Worm (Caenorhabditis elegans): ENCODE results near the gene srh-136.
A peak's percentile ranks its signal among the peaks of the same experiment; 100 is the strongest.

srh-136 gene

ce11 chrV:16537908-16538446 is 40.6 kb upstream of the srh-136 start, which contains the start of gene Y32B12B.2 (continued):
- TF ChIP-seq Y48G9A.11 (GFP tag; IDR thresholded peaks at IDR 0.05) (no peak), F44E2.7 (GFP tag; IDR thresholded peaks at IDR 0.05) (no peak), daf-12 (tag; optimal IDR thresholded peaks at IDR 0.05) (no peak), lin-13 (GFP tag; optimal IDR thresholded peaks at IDR 0.05) (peak; percentile 36), dmd-6 (GFP tag; IDR thresholded peaks at IDR 0.05) (peak; percentile 46), R02D3.7 (tag; optimal IDR thresholded peaks at IDR 0.05) (no peak), nhr-6 (tag; optimal IDR thresholded peaks at IDR 0.05) (no peak), nhr-102 (tag; optimal IDR thresholded peaks at IDR 0.05) (no peak), vab-7 (GFP tag; IDR thresholded peaks at IDR 0.05) (no peak), php-3 (GFP tag; IDR thresholded peaks at IDR 0.05) (peak; percentile 12; the same call in 1 of the 2 replicates), nhr-111 (GFP tag; optimal IDR thresholded peaks at IDR 0.05) (no peak), mxl-3 (GFP tag; optimal IDR thresholded peaks at IDR 0.05) (no peak), egl-43 (GFP tag; IDR thresholded peaks at IDR 0.05) (no peak), nhr-25 (tag; optimal IDR thresholded peaks at IDR 0.05; ENCODE audit: borderline replicate concordance, insufficient read depth) (no peak), zag-1 (tag; optimal IDR thresholded peaks at IDR 0.05) (no peak), duxl-1 (tag; optimal IDR thresholded peaks at IDR 0.05; ENCODE audit: poor library complexity) (peak; percentile 56), ceh-82 (tag; optimal IDR thresholded peaks at IDR 0.05) (no peak), arid-1 (GFP tag; conservative IDR thresholded peaks at IDR 0.05) (no peak), saeg-2 (GFP tag; IDR thresholded peaks at IDR 0.05) (no peak), set-16 (GFP tag; IDR thresholded peaks at IDR 0.05) (no peak), ama-1 (optimal IDR thresholded peaks at IDR 0.05) (no peak), zip-2 (tag; optimal IDR thresholded peaks at IDR 0.05) (no peak), ceh-28 (tag; optimal IDR thresholded peaks at IDR 0.05) (no peak), zip-11 (GFP tag; IDR thresholded peaks at IDR 0.05) (no peak), dmd-9 (GFP tag; IDR thresholded peaks at IDR 0.05) (no peak)

ce11 chrV:16536701-16537100 is 39.3 kb upstream of the srh-136 start, which contains the start of gene Y32B12B.1:
Gene Y32B12B.1 (plus strand): TSS chrV:16537001.
- TF ChIP-seq R02D3.7 (tag; optimal IDR thresholded peaks at IDR 0.05) (no peak), Y5F2A.4 (GFP tag; optimal IDR thresholded peaks at IDR 0.05) (no peak), arid-1 (GFP tag; conservative IDR thresholded peaks at IDR 0.05) (no peak), hlh-11 (tag; optimal IDR thresholded peaks at IDR 0.05) (no peak), daf-16 (GFP tag; optimal IDR thresholded peaks at IDR 0.05) (no peak), daf-16 (tag; optimal IDR thresholded peaks at IDR 0.05) (no peak), sdz-12 (GFP tag; optimal IDR thresholded peaks at IDR 0.05) (no peak), fkh-10 (GFP tag; optimal IDR thresholded peaks at IDR 0.05) (no peak), nhr-10 (tag; optimal IDR thresholded peaks at IDR 0.05) (no peak), dmd-9 (GFP tag; IDR thresholded peaks at IDR 0.05) (no peak), T20F7.1 (GFP tag; optimal IDR thresholded peaks at IDR 0.05) (no peak), aly-2 (tag; optimal IDR thresholded peaks at IDR 0.05) (no peak), ama-1 (optimal IDR thresholded peaks at IDR 0.05) (no peak), ceh-62 (tag; optimal IDR thresholded peaks at IDR 0.05) (no peak)

- TF ChIP-seq ceh-62 (tag; optimal IDR thresholded peaks at IDR 0.05) = no peak
- no peak for TF ChIP-seq nhr-11 (tag; optimal IDR thresholded peaks at IDR 0.05)
- no peak for TF ChIP-seq spr-3 (GFP tag; optimal IDR thresholded peaks at IDR 0.05)
- no peak for TF ChIP-seq vab-7 (GFP tag; IDR thresholded peaks at IDR 0.05)
- TF ChIP-seq nhr-77 (tag; optimal IDR thresholded peaks at IDR 0.05) = no peak
- TF ChIP-seq php-3 (GFP tag; IDR thresholded peaks at IDR 0.05) = no peak
- no peak for TF ChIP-seq snpc-1.2 (GFP tag; IDR thresholded peaks at IDR 0.05)
- TF ChIP-seq saeg-2 (GFP tag; IDR thresholded peaks at IDR 0.05) = no peak
- no peak for TF ChIP-seq F10B5.3 (tag; optimal IDR thresholded peaks at IDR 0.05)
- TF ChIP-seq hif-1 (tag; optimal IDR thresholded peaks at IDR 0.05) = no peak
- no peak for TF ChIP-seq daf-12 (tag; optimal IDR thresholded peaks at IDR 0.05)
Observed at ce11 chrV:16535172-16535571, 37.8 kb upstream of the srh-136 start, which contains the start of gene Y32B12B.8. Gene Y32B12B.8 (plus strand): TSS chrV:16535472.

Measured in whole organism, L4 larva.